Fruit fly (Drosophila melanogaster): Measurements from ENCODE around the gene CG33654.

DNA sequence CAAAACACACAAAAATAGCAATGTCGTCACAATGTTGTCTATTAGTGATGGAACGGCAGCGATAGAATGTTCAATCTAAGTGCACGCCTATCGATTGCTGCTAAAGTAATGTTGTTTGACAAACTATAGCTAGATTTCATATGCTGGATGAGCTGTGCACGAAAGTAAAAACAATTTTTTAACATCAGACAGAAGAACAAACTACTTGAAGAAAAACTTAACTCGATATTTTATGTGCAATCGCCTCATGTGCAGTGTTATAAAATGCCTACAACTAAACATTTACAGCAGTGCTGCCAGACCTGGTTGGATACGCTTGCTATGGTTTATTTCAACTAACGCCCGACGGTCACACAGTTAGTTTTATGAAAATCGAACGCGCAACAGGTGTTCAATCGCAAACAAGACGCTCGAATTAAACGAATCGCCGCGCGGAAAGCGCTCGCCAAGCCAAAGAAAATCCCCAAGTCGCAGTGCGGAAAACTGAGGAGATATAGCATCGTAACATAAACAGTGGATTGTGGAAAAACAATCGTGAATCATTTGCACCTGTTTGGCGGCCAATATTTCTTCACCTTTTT, 8.0 kb upstream of the CG33654 start, which contains the start of the genes bocks and CG8312:
- no peak for TF ChIP-seq ttk (optimal IDR thresholded peaks at IDR 0.05)
- no peak for TF ChIP-seq h (optimal IDR thresholded peaks at IDR 0.05)
